Fruit fly (Drosophila melanogaster) whole organism, embryonic: Measurements from ENCODE around the gene Cpr62Ba.

ENCODE experiments used
- Antp ChIP-seq: fragments of 200-800 bp; sonication (Bioruptor generic); optimal IDR thresholded peaks from 3 replicates; lab custom pipeline; 2016; ENCODE audit warnings: missing biosample characterization, missing genetic modification characterization
- B-H2 ChIP-seq: fragments of 200-800 bp; sonication (Bioruptor generic); optimal IDR thresholded peaks from 2 replicates; lab custom pipeline; 2018; ENCODE audit warnings: missing biosample characterization, mild to moderate bottlenecking, missing genetic modification characterization
- CG14965 ChIP-seq: fragments of 200-800 bp; sonication (Bioruptor generic); optimal IDR thresholded peaks from 2 replicates; lab custom pipeline; 2016; ENCODE audit warnings: missing biosample characterization, missing genetic modification characterization, borderline replicate concordance
- CG43689 ChIP-seq: fragments of 200-800 bp; sonication (Bioruptor generic); IDR thresholded peaks from 2 replicates; pipeline ENCODE4 v1.3.6; 2022; ENCODE audit warnings: missing biosample characterization, missing genetic modification characterization
- CG7963 ChIP-seq: fragments of 200-800 bp; sonication (Bioruptor generic); IDR thresholded peaks from 3 replicates; pipeline ENCODE4 v1.3.6; 2022; ENCODE audit warnings: missing biosample characterization, missing genetic modification characterization; ENCODE audit not compliant: partially characterized antibody
- Dip2 ChIP-seq: fragments of 200-800 bp; sonication (Bioruptor generic); IDR thresholded peaks from 2 replicates; pipeline ENCODE4 v1.3.6; 2022; ENCODE audit warnings: missing biosample characterization, missing genetic modification characterization
- Nf-YA ChIP-seq: fragments of 200-800 bp; sonication (Bioruptor generic); IDR thresholded peaks from 2 replicates; pipeline ENCODE4 v1.3.6; 2022; ENCODE audit warnings: missing biosample characterization, missing genetic modification characterization
- YL-1 ChIP-seq: fragments of 200-800 bp; sonication (Bioruptor generic); optimal IDR thresholded peaks from 3 replicates; lab custom pipeline; 2017; ENCODE audit warnings: missing biosample characterization, mild to moderate bottlenecking, missing genetic modification characterization
- fu2 ChIP-seq: fragments of 200-800 bp; sonication (Bioruptor generic); optimal IDR thresholded peaks from 2 replicates; lab custom pipeline; 2016; ENCODE audit warnings: missing biosample characterization, missing genetic modification characterization

DNA sequence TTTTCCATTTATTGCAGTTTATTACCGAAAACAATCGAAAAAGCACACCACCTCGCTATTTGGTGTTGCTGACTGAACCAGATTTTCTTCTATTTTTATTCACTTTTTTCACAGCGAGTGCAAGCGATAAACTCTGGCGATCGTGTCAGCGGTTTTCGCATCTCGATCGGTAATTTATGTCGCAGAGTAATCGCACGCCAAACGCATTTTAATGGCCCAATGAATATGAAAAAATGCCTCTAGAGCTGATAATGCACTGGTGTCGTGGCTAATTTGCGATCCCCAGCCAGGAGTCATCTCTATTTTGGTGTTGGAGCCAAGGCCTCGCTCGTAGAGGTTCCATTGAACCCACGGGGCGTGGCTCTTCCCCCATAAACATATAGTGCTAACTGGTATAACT, 21.7 kb upstream of the Cpr62Ba start:
- TF ChIP-seq Dip2 (GFP tag; lab: Robert Waterston, UW) (no peak), Antp (GFP tag; lab: Kevin White, UChicago) (no peak), Nf-YA (no peak), B-H2 (no peak), CG43689 (GFP tag; lab: Robert Waterston, UW) (no peak), fu2 (GFP tag; lab: Kevin White, UChicago) (no peak), CG7963 (GFP tag; lab: Robert Waterston, UW) (no peak), CG14965 (GFP tag; lab: Kevin White, UChicago) (no peak), YL-1 (no peak)
